Worm (Caenorhabditis elegans) whole organism, L4 larva: Measurements from ENCODE around the gene Y39G8B.5.
A peak's percentile ranks its signal among the peaks of the same experiment; 100 is the strongest.

ENCODE experiments used
- F37D6.2 ChIP-seq: sonication (generic microtip); optimal IDR thresholded peaks from 2 replicates; lab custom pipeline; 2016; ENCODE audit warnings: mild to moderate bottlenecking, missing genetic modification characterization, missing compliant biosample characterization
- F49E8.2 ChIP-seq: sonication (generic microtip); optimal IDR thresholded peaks from 2 replicates; lab custom pipeline; 2016; ENCODE audit warnings: missing compliant biosample characterization, mild to moderate bottlenecking, missing genetic modification characterization, borderline replicate concordance
- T26A8.4 ChIP-seq: fragments of 200-800 bp; sonication (Bioruptor generic); IDR thresholded peaks from 2 replicates; pipeline ENCODE4 v1.3.6; 2022; ENCODE audit warnings: missing genetic modification characterization, missing compliant biosample characterization
- Y5F2A.4 ChIP-seq: fragments of 200-800 bp; sonication (Bioruptor generic); optimal IDR thresholded peaks from 2 replicates; lab custom pipeline; 2018; ENCODE audit warnings: mild to moderate bottlenecking, missing genetic modification characterization, missing compliant biosample characterization
- aha-1 ChIP-seq: fragments of 150-350 bp; peaks from one replicate; lab custom pipeline; 2014; ENCODE audit warnings: missing biosample characterization, missing genetic modification characterization
- ceh-20 ChIP-seq: fragments of 200-800 bp; sonication (Bioruptor generic); IDR thresholded peaks from 2 replicates; pipeline ENCODE4 v1.3.6; 2022; ENCODE audit warnings: missing genetic modification reagents, missing genetic modification characterization, missing compliant biosample characterization
- ceh-32 ChIP-seq: sonication (generic microtip); optimal IDR thresholded peaks from 2 replicates; lab custom pipeline; 2016; ENCODE audit warnings: mild to moderate bottlenecking, missing genetic modification characterization, missing compliant biosample characterization; ENCODE audit not compliant: poor library complexity
- ceh-44 ChIP-seq: fragments of 200-800 bp; sonication (Bioruptor generic); IDR thresholded peaks from 2 replicates; pipeline ENCODE4 v1.3.6; 2022; ENCODE audit warnings: missing genetic modification reagents, missing genetic modification characterization, missing compliant biosample characterization
- ces-1 ChIP-seq: fragments of 150-350 bp; sonication (generic microtip); optimal IDR thresholded peaks from 4 replicates; lab custom pipeline; 2014; ENCODE audit warnings: missing biosample characterization, missing genetic modification reagents, missing genetic modification characterization
- cey-2 ChIP-seq: sonication (generic microtip); optimal IDR thresholded peaks from 3 replicates; lab custom pipeline; 2017; ENCODE audit warnings: missing genetic modification characterization, mild to moderate bottlenecking, missing compliant biosample characterization, antibody characterized with exemption, borderline replicate concordance; ENCODE audit not compliant: insufficient read depth
- daf-12 ChIP-seq: fragments of 150-350 bp; optimal IDR thresholded peaks from 2 replicates; lab custom pipeline; 2014; ENCODE audit warnings: missing biosample characterization, missing genetic modification reagents, missing genetic modification characterization
- dmd-6 ChIP-seq: fragments of 200-800 bp; sonication (Bioruptor generic); IDR thresholded peaks from 2 replicates; pipeline ENCODE4 v1.3.6; 2022; ENCODE audit warnings: missing genetic modification reagents, missing genetic modification characterization, missing compliant biosample characterization
- egl-27 ChIP-seq: sonication (generic microtip); optimal IDR thresholded peaks from 3 replicates; lab custom pipeline; 2017; ENCODE audit warnings: missing biosample characterization, missing genetic modification reagents, missing genetic modification characterization
- fos-1 ChIP-seq: fragments of 150-350 bp; optimal IDR thresholded peaks from 2 replicates; lab custom pipeline; 2014; ENCODE audit warnings: missing biosample characterization, missing genetic modification characterization
- gei-8 ChIP-seq: fragments of 200-800 bp; sonication (Bioruptor generic); optimal IDR thresholded peaks from 2 replicates; lab custom pipeline; 2018; ENCODE audit warnings: mild to moderate bottlenecking, missing genetic modification characterization, missing compliant biosample characterization
- hif-1 ChIP-seq, 2 experiments: sonication (generic microtip); optimal IDR thresholded peaks; 2 replicates each; lab custom pipeline; 2016 to 2017; ENCODE audit warnings: missing compliant biosample characterization in 2 of 2, missing genetic modification characterization in 2 of 2, missing genetic modification reagents in 2 of 2, missing genotype in 2 of 2, mild to moderate bottlenecking in 1 of 2
- hlh-11 ChIP-seq: fragments of 200-800 bp; sonication (Bioruptor generic); optimal IDR thresholded peaks from 2 replicates; lab custom pipeline; 2018; ENCODE audit warnings: mild to moderate bottlenecking, missing genetic modification characterization, missing compliant biosample characterization
- hlh-30 ChIP-seq: sonication (generic microtip); optimal IDR thresholded peaks from 2 replicates; lab custom pipeline; 2017; ENCODE audit warnings: antibody characterized with exemption, mild to moderate bottlenecking, missing genetic modification characterization, missing compliant biosample characterization; ENCODE audit not compliant: insufficient read depth
- lim-7 ChIP-seq: fragments of 200-800 bp; sonication (Bioruptor generic); IDR thresholded peaks from 2 replicates; pipeline ENCODE4 v1.3.6; 2022; ENCODE audit warnings: missing genetic modification characterization, missing compliant biosample characterization
- lin-1 ChIP-seq: fragments of 200-800 bp; sonication (Bioruptor generic); IDR thresholded peaks from 2 replicates; pipeline ENCODE4 v1.3.6; 2022; ENCODE audit warnings: missing genetic modification reagents, missing genetic modification characterization, missing compliant biosample characterization
- lin-15B ChIP-seq: fragments of 150-350 bp; sonication (generic microtip); optimal IDR thresholded peaks from 3 replicates; lab custom pipeline; 2014; ENCODE audit warnings: missing biosample characterization, missing genetic modification characterization
- lin-38 ChIP-seq: fragments of 200-800 bp; sonication (Bioruptor generic); IDR thresholded peaks from 2 replicates; pipeline ENCODE4 v1.3.6; 2022; ENCODE audit warnings: missing genetic modification reagents, missing genetic modification characterization, missing compliant biosample characterization
- lsy-2 ChIP-seq, 2 experiments: fragments of 150-350 bp in 1 of 2; sonication (generic microtip) in 1 of 2; optimal IDR thresholded peaks; 2 replicates each; lab custom pipeline; 2014 to 2017; ENCODE audit warnings: missing biosample characterization in 2 of 2, missing genetic modification characterization in 2 of 2
- madf-9 ChIP-seq: fragments of 200-800 bp; sonication (Bioruptor generic); conservative IDR thresholded peaks from 2 replicates; pipeline ENCODE4 v1.3.6; 2022; ENCODE audit warnings: missing genetic modification reagents, missing genetic modification characterization, missing compliant biosample characterization
- mep-1 ChIP-seq: fragments of 150-350 bp; sonication (generic microtip); optimal IDR thresholded peaks from 3 replicates; lab custom pipeline; 2014; ENCODE audit warnings: missing biosample characterization, missing genetic modification characterization
- mes-2 ChIP-seq: sonication (generic microtip); optimal IDR thresholded peaks from 2 replicates; lab custom pipeline; 2016; ENCODE audit warnings: missing genotype, mild to moderate bottlenecking, missing genetic modification characterization, missing compliant biosample characterization; ENCODE audit not compliant: poor library complexity, severe bottlenecking
- mxl-3 ChIP-seq: fragments of 200-800 bp; sonication (Bioruptor generic); optimal IDR thresholded peaks from 2 replicates; lab custom pipeline; 2018; ENCODE audit warnings: mild to moderate bottlenecking, missing genetic modification characterization, missing compliant biosample characterization
- nhr-102 ChIP-seq: sonication (generic microtip); optimal IDR thresholded peaks from 2 replicates; lab custom pipeline; 2016; ENCODE audit warnings: mild to moderate bottlenecking, missing genetic modification characterization, moderate library complexity, missing compliant biosample characterization
- nhr-25 ChIP-seq: sonication (generic microtip); optimal IDR thresholded peaks from 2 replicates; lab custom pipeline; 2017; ENCODE audit warnings: missing genetic modification characterization, mild to moderate bottlenecking, missing compliant biosample characterization, antibody characterized with exemption, moderate library complexity, borderline replicate concordance; ENCODE audit not compliant: insufficient read depth
- nhr-28 ChIP-seq: fragments of 150-350 bp; optimal IDR thresholded peaks from 2 replicates; lab custom pipeline; 2014; ENCODE audit warnings: missing biosample characterization, missing genetic modification characterization
- nhr-42 ChIP-seq: fragments of 200-800 bp; sonication (Bioruptor generic); IDR thresholded peaks from 2 replicates; pipeline ENCODE4 v1.3.6; 2022; ENCODE audit warnings: missing genetic modification characterization, missing compliant biosample characterization
- nhr-48 ChIP-seq: sonication (generic microtip); optimal IDR thresholded peaks from 2 replicates; lab custom pipeline; 2016; ENCODE audit warnings: mild to moderate bottlenecking, missing genetic modification characterization, missing compliant biosample characterization
- nhr-6 ChIP-seq: fragments of 150-350 bp; optimal IDR thresholded peaks from 2 replicates; lab custom pipeline; 2014; ENCODE audit warnings: missing biosample characterization, missing genetic modification characterization
- nhr-77 ChIP-seq: fragments of 150-350 bp; optimal IDR thresholded peaks from 2 replicates; lab custom pipeline; 2014; ENCODE audit warnings: missing biosample characterization, missing genetic modification characterization
- pha-4 ChIP-seq, 2 experiments: fragments of 150-350 bp in 1 of 2; fragments of 200-800 bp in 1 of 2; sonication (Bioruptor generic) in 1 of 2; IDR thresholded peaks in 1 of 2; optimal IDR thresholded peaks in 1 of 2; 2 replicates each; pipeline versions ENCODE4 v1.3.6 to Lab custom; 2014 to 2022; ENCODE audit warnings: missing genetic modification characterization in 2 of 2, missing genetic modification reagents in 2 of 2, missing biosample characterization in 1 of 2, missing compliant biosample characterization in 1 of 2
- php-3 ChIP-seq: fragments of 200-800 bp; sonication (Bioruptor generic); IDR thresholded peaks from 2 replicates; pipeline ENCODE4 v1.3.6; 2022; ENCODE audit warnings: missing genetic modification reagents, missing genetic modification characterization, missing compliant biosample characterization
- rbr-2 ChIP-seq: sonication (generic microtip); optimal IDR thresholded peaks from 2 replicates; lab custom pipeline; 2016; ENCODE audit warnings: missing genotype, missing genetic modification characterization, missing compliant biosample characterization
- saeg-2 ChIP-seq: fragments of 200-800 bp; sonication (Bioruptor generic); IDR thresholded peaks from 2 replicates; pipeline ENCODE4 v1.3.6; 2022; ENCODE audit warnings: missing genetic modification reagents, missing genetic modification characterization, missing compliant biosample characterization
- sdz-12 ChIP-seq: fragments of 200-800 bp; sonication (Bioruptor generic); optimal IDR thresholded peaks from 2 replicates; lab custom pipeline; 2018; ENCODE audit warnings: mild to moderate bottlenecking, missing genetic modification characterization, missing compliant biosample characterization
- skn-1 ChIP-seq: fragments of 150-350 bp; optimal IDR thresholded peaks from 2 replicates; lab custom pipeline; 2014; ENCODE audit warnings: missing biosample characterization, missing genetic modification characterization
- spr-3 ChIP-seq: fragments of 200-800 bp; sonication (Bioruptor generic); optimal IDR thresholded peaks from 2 replicates; lab custom pipeline; 2018; ENCODE audit warnings: mild to moderate bottlenecking, missing genetic modification characterization, missing compliant biosample characterization
- tra-1 ChIP-seq: fragments of 200-800 bp; sonication (Bioruptor generic); IDR thresholded peaks from 2 replicates; pipeline ENCODE4 v1.3.6; 2022; ENCODE audit warnings: missing genetic modification reagents, missing genetic modification characterization, missing compliant biosample characterization
- unc-62 ChIP-seq, 3 experiments: fragments of 150-350 bp in 1 of 3; sonication (generic microtip); optimal IDR thresholded peaks in 2 of 3; peaks in 1 of 3; 1 replicate in 1 of 3; 2 replicates in 2 of 3; lab custom pipeline; 2014 to 2017; ENCODE audit warnings: missing biosample characterization in 3 of 3, missing genetic modification characterization in 3 of 3, missing genetic modification reagents in 3 of 3, missing genotype in 1 of 3
- vab-7 ChIP-seq: fragments of 200-800 bp; sonication (Bioruptor generic); IDR thresholded peaks from 2 replicates; pipeline ENCODE4 v1.3.6; 2022; ENCODE audit warnings: missing genetic modification reagents, missing genetic modification characterization, missing compliant biosample characterization
- zag-1 ChIP-seq: fragments of 150-350 bp; optimal IDR thresholded peaks from 2 replicates; lab custom pipeline; 2014; ENCODE audit warnings: missing biosample characterization, missing genetic modification characterization
- zip-11 ChIP-seq: fragments of 200-800 bp; sonication (Bioruptor generic); IDR thresholded peaks from 2 replicates; pipeline ENCODE4 v1.3.6; 2022; ENCODE audit warnings: missing genetic modification characterization, missing compliant biosample characterization
- zip-2 ChIP-seq: fragments of 150-350 bp; optimal IDR thresholded peaks from 2 replicates; lab custom pipeline; 2014; ENCODE audit warnings: missing biosample characterization, missing genetic modification characterization

The Y39G8B.5 gene

ce11 chrII:13957437-13957836, 34.2 kb downstream of the Y39G8B.5 start, which contains the start of gene zip-3 (continued):
- no peak for TF ChIP-seq ceh-44 (GFP tag; lab: Robert Waterston, UW)

- TF ChIP-seq nhr-102 (tag; lab: Kevin White, UChicago) (peak; percentile 90), rbr-2 (tag; lab: Kevin White, UChicago) (no peak), egl-27 (tag; lab: Kevin White, UChicago) (no peak), hlh-30 (tag; lab: Kevin White, UChicago) (peak; percentile 50), nhr-77 (tag; lab: Kevin White, UChicago) (peak; percentile 99), nhr-6 (tag; lab: Kevin White, UChicago) (no peak), vab-7 (GFP tag; lab: Robert Waterston, UW) (no peak), ces-1 (no peak), spr-3 (no peak), aha-1 (tag; lab: Kevin White, UChicago) (peak; percentile 64), F49E8.2 (tag; lab: Kevin White, UChicago) (no peak), nhr-48 (tag; lab: Kevin White, UChicago) (peak; percentile 18), madf-9 (GFP tag; lab: Robert Waterston, UW) (no peak), sdz-12 (no peak), dmd-6 (GFP tag; lab: Robert Waterston, UW) (peak; percentile 91), T26A8.4 (GFP tag; lab: Robert Waterston, UW) (no peak), zip-2 (tag; lab: Kevin White, UChicago) (no peak), zip-11 (GFP tag; lab: Robert Waterston, UW) (no peak), mxl-3 (peak; percentile 31), tra-1 (GFP tag; lab: Robert Waterston, UW) (peak; percentile 61; the same call in 1 of the 2 replicates), lin-38 (GFP tag; lab: Robert Waterston, UW) (peak; percentile 69), php-3 (GFP tag; lab: Robert Waterston, UW) (peak; percentile 86), mes-2 (tag; lab: Kevin White, UChicago) (peak; percentile 37), lin-15B (tag; lab: Kevin White, UChicago) (no peak), nhr-28 (tag; lab: Kevin White, UChicago) (peak; percentile 99), lim-7 (GFP tag; lab: Robert Waterston, UW) (no peak), hlh-11 (tag; lab: Kevin White, UChicago) (peak; percentile 84), lin-1 (GFP tag; lab: Robert Waterston, UW) (peak; percentile 41; the same call in 1 of the 2 replicates), ceh-20 (GFP tag; lab: Robert Waterston, UW) (no peak), gei-8 (GFP tag; lab: Kevin White, UChicago) (no peak), nhr-25 (no peak), fos-1 (no peak), cey-2 (tag; lab: Kevin White, UChicago) (no peak), lsy-2 (tag; optimal IDR thresholded peaks at IDR 0.05; lab: Kevin White, UChicago) (peak in 1 of 2 experiments; percentile 48), skn-1 (tag; lab: Kevin White, UChicago) (no peak), mep-1 (tag; lab: Kevin White, UChicago) (peak; percentile 29), hif-1 (tag; optimal IDR thresholded peaks at IDR 0.05; lab: Kevin White, UChicago) (peak in 1 of 2 experiments; percentile 54), saeg-2 (GFP tag; lab: Robert Waterston, UW) (peak; percentile 72; the same call in 1 of the 2 replicates), nhr-42 (GFP tag; lab: Robert Waterston, UW) (peak; percentile 51; the same call in 1 of the 2 replicates), zag-1 (tag; lab: Kevin White, UChicago) (no peak), unc-62 (GFP tag; optimal IDR thresholded peaks at IDR 0.05 in 1 of 2; lab: Kevin White, UChicago) (peak in 1 of 2 experiments; percentile 42), unc-62 (tag; optimal IDR thresholded peaks at IDR 0.05; lab: Kevin White, UChicago) (no peak), ceh-32 (tag; lab: Kevin White, UChicago) (no peak), Y5F2A.4 (GFP tag; lab: Kevin White, UChicago) (no peak), F37D6.2 (no peak), pha-4 (GFP tag; IDR thresholded peaks at IDR 0.05; lab: Robert Waterston, UW) (no peak), pha-4 (tag; optimal IDR thresholded peaks at IDR 0.05; lab: Kevin White, UChicago) (no peak), daf-12 (tag; lab: Kevin White, UChicago) (no peak)
These were observed 35.1 kb downstream of the Y39G8B.5 start for ce11 chrII:13956529-13956928.
